Fruit fly (Drosophila melanogaster) ovary, adult (tissue): ENCODE measurements around the gene Fer1.

Source experiments
- CG17801 ChIP-seq: fragments of 200-800 bp; optimal IDR thresholded peaks from 2 replicates; lab custom pipeline; 2019; ENCODE audit warnings: missing biosample characterization, mild to moderate bottlenecking, missing genetic modification characterization, moderate library complexity; ENCODE audit not compliant: partially characterized antibody

Gene Fer1

dm6 chr3R:7131260-7131659 is 4.7 kb upstream of the Fer1 start, which contains the start of gene CG31493:
Gene CG31493, plus strand, starts transcription at chr3R:7131560.
- no peak for TF ChIP-seq CG17801

DNA sequence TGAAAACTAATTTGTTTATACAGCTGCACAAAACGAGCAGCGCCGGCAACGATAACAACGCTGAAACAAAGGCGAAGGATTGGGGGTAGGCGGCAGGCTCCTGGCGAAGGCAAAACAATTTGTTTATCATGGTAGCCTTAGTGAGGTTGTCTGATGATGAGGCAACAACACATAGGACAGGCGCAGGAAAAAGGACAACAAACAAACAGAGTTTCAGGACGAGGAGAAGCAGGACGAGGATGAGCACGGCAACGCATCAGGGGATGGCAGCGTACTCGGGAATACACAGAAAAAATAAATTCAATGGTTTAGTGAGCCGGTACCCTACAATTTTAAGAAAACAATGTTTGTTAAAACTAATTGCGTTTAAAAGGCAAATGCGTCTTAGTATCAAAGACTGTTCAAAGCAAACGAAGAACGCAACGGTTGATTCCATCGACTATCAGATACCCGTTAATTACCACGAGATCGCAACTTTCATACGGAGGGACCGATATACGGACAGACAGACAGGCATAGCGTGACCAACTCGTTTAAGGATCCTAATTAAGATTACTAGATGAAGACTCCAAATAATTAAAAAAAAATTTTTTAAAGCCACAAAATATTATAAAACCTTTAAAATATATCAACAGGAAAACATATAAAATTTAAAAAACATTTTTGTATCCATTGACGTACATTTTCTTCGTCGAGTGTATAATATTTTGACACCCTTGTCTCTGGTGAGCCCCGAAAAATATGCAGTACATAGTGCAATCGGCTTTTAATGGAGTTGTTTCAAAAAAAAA is 1.1 kb upstream of the Fer1 start:
- TF ChIP-seq CG17801 = no peak

dm6 chr3R:7137207-7137606 is 1.2 kb downstream of the Fer1 start:
- TF ChIP-seq CG17801 = no peak

dm6 chr3R:7138058-7138457 is 2.1 kb downstream of the Fer1 start:
- no peak for TF ChIP-seq CG17801

dm6 chr3R:7139188-7140038 is 3.4 kb downstream of the Fer1 start:
- no peak for TF ChIP-seq CG17801

DNA sequence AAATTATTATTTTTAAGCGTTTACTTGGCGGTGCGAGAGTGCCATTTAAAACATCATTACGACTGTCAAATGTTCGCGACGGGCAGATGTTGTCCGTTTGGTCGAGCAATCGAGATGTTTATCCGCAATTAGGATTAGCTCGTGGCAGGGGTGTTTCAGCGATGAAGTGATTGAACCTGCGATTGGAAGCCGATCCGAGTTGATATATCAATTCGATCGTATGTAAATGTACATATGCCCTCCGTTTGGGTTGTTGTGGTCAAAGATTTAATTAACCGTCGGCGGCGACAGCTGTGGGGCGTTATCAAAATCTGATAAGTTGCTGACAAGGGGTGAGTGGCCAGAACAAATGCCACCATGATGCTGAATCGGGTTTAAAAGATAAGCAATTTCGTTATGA is 6.6 kb downstream of the Fer1 start:
- no peak for TF ChIP-seq CG17801

- peak; percentile 56 for TF ChIP-seq CG17801
These were observed 8.4 kb downstream of the Fer1 start, which contains the start of the genes CG14610 and CG2656 for dm6 chr3R:7144245-7144904. Gene CG14610, minus strand, starts transcription at chr3R:7144295. Gene CG2656, plus strand, starts transcription at chr3R:7144724.

DNA sequence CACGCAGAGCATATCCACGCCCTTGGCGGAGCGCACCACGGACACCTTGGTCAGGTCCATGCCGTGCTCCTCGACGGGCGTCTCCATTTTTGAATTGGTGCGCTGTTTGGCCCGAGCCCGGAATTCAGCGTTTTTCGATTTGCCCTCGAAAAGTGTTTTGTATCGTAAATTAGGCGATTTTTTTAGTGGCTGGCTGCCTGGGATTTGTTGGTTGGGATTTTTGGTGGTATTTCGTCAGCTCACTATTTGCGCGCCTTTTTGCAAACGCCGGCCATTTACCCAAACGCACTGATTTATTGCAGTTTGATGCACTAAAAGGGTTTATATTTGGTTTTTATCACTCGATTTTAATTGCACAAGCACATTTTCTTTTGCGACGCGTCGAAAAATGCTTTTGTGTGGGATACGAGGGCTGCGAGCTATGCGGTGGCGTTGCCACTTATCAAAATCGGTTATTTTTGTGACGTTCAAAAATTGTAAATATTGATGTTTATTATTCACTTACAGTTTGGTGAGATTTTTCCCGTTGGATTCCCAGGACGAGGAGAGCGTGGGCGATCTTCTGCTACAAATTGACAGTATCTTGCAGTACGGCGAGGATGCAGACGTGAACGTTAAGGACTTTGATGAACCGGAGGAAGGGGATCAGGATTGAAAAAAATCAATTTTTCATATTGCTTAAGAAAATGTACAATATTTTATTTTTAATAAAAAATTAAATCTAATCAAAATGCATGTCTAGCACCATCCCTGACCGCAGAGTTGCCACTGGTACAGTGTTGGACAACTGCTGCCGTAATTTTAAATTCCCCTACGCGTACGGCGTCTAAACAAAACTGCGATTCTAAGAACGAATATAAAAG is 14.8 kb downstream of the Fer1 start, which contains the start of the genes gfzf and Sas-4:
gfzf (minus strand) TSS at position 425 of the 863 bp plus-strand sequence.
Sas-4 (plus strand) TSS at position 824 of the 863 bp plus-strand sequence.
- TF ChIP-seq CG17801 = peak; percentile 15

dm6 chr3R:7154586-7155357 is 18.8 kb downstream of the Fer1 start, which contains the start of gene MAGE:
Gene MAGE, minus strand, starts transcription at chr3R:7155180.
- TF ChIP-seq CG17801 = no peak

dm6 chr3R:7157102-7157501 is 21.1 kb downstream of the Fer1 start:
- TF ChIP-seq CG17801 = no peak

- TF ChIP-seq CG17801 = no peak
These were observed 23.6 kb downstream of the Fer1 start for dm6 chr3R:7159615-7160014.

- no peak for TF ChIP-seq CG17801
These were observed 26.6 kb downstream of the Fer1 start, which contains the start of gene sas for dm6 chr3R:7162356-7163289. Gene sas, plus strand, starts transcription at chr3R:7162808.

dm6 chr3R:7169927-7170326 is 33.9 kb downstream of the Fer1 start:
- TF ChIP-seq CG17801 = no peak
